Worm (Caenorhabditis elegans) whole organism, L4/young adult: ENCODE data around the gene Y38E10A.14.

Experiments used
- dao-5 ChIP-seq: sonication (generic microtip); optimal IDR thresholded peaks from 2 replicates; lab custom pipeline; 2016; ENCODE audit warnings: missing genotype, missing genetic modification characterization, moderate library complexity, missing compliant biosample characterization
- him-1 ChIP-seq: sonication (generic microtip); optimal IDR thresholded peaks from 2 replicates; lab custom pipeline; 2016; ENCODE audit warnings: missing genotype, missing genetic modification reagents, missing genetic modification characterization, missing compliant biosample characterization

- TF ChIP-seq dao-5 (tag; lab: Kevin White, UChicago) = no peak
- TF ChIP-seq him-1 (tag; lab: Kevin White, UChicago) = no peak
These were observed 6.6 kb upstream of the Y38E10A.14 start, which contains the start of gene Y38E10A.34 for ce11 chrII:12630888-12631287.
